Worm (Caenorhabditis elegans) whole organism, L3 larva: Measurements from ENCODE around the gene T04B2.7.

ENCODE experiments used
- R02D3.7 ChIP-seq: fragments of 150-350 bp; optimal IDR thresholded peaks from 2 replicates; lab custom pipeline; 2014; ENCODE audit warnings: missing biosample characterization, missing genetic modification characterization
- ceh-82 ChIP-seq: fragments of 150-350 bp; optimal IDR thresholded peaks from 2 replicates; lab custom pipeline; 2014; ENCODE audit warnings: missing biosample characterization, missing genetic modification characterization
- elt-2 ChIP-seq: sonication (generic microtip); optimal IDR thresholded peaks from 2 replicates; lab custom pipeline; 2016; ENCODE audit warnings: missing genetic modification reagents, mild to moderate bottlenecking, missing genetic modification characterization, missing compliant biosample characterization
- fkh-10 ChIP-seq: sonication (generic microtip); optimal IDR thresholded peaks from 2 replicates; lab custom pipeline; 2017; ENCODE audit warnings: missing biosample characterization, missing genetic modification reagents, missing genetic modification characterization
- fos-1 ChIP-seq: fragments of 150-350 bp; optimal IDR thresholded peaks from 2 replicates; lab custom pipeline; 2014; ENCODE audit warnings: missing biosample characterization, missing genetic modification characterization
- jun-1 ChIP-seq: fragments of 150-350 bp; optimal IDR thresholded peaks from 2 replicates; lab custom pipeline; 2014; ENCODE audit warnings: missing biosample characterization, missing genetic modification reagents, missing genetic modification characterization
- lin-15B ChIP-seq: fragments of 150-350 bp; optimal IDR thresholded peaks from 2 replicates; lab custom pipeline; 2014; ENCODE audit warnings: missing biosample characterization, missing genetic modification characterization
- nhr-237 ChIP-seq: fragments of 150-350 bp; optimal IDR thresholded peaks from 2 replicates; lab custom pipeline; 2014; ENCODE audit warnings: missing biosample characterization, missing genetic modification characterization
- nhr-77 ChIP-seq: fragments of 150-350 bp; optimal IDR thresholded peaks from 2 replicates; lab custom pipeline; 2014; ENCODE audit warnings: missing biosample characterization, missing genetic modification characterization
- pqm-1 ChIP-seq: fragments of 150-350 bp; optimal IDR thresholded peaks from 2 replicates; lab custom pipeline; 2017; ENCODE audit warnings: missing biosample characterization, missing genetic modification characterization, inconsistent platforms
- skn-1 ChIP-seq: fragments of 150-350 bp; optimal IDR thresholded peaks from 2 replicates; lab custom pipeline; 2014; ENCODE audit warnings: missing biosample characterization, missing genetic modification characterization
- tbx-2 ChIP-seq: sonication (generic microtip); optimal IDR thresholded peaks from 2 replicates; lab custom pipeline; 2016; ENCODE audit warnings: mild to moderate bottlenecking, missing genetic modification characterization, missing compliant biosample characterization
- unc-39 ChIP-seq: sonication (generic microtip); optimal IDR thresholded peaks from 4 replicates; lab custom pipeline; 2017; ENCODE audit warnings: missing biosample characterization, missing genetic modification characterization
- zag-1 ChIP-seq: fragments of 150-350 bp; optimal IDR thresholded peaks from 2 replicates; lab custom pipeline; 2014; ENCODE audit warnings: missing biosample characterization, missing genetic modification characterization

DNA sequence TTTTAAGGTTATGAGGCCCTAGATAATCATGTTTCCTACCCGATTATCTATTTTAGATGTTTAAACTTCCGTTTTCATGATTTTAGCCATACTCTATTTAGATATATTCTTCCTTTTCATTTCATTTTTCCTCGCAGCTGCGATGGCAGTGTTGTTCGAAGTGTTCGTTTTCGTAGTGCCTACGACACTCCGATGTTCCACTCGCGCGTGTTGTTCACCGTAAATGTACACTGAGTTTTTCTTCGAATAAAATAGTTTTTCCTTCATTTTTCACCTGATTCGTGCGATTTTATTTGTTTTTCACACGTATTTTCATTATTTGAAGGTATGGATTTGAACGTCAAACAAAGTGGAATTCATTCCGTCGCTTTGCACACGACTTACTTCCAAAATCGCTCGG lies 40.8 kb upstream of the T04B2.7 start, which contains the start of gene dis-3:
- TF ChIP-seq nhr-237 (tag; lab: Kevin White, UChicago) (no peak), zag-1 (tag; lab: Kevin White, UChicago) (no peak), pqm-1 (tag; lab: Kevin White, UChicago) (no peak), skn-1 (tag; lab: Kevin White, UChicago) (no peak), nhr-77 (tag; lab: Kevin White, UChicago) (no peak), ceh-82 (no peak), fos-1 (no peak), R02D3.7 (tag; lab: Kevin White, UChicago) (peak; percentile 71), unc-39 (tag; lab: Kevin White, UChicago) (no peak), tbx-2 (tag; lab: Kevin White, UChicago) (no peak), lin-15B (peak; percentile 42), fkh-10 (GFP tag; lab: Kevin White, UChicago) (no peak), elt-2 (tag; lab: Kevin White, UChicago) (no peak), jun-1 (no peak)
